Fruit fly (Drosophila melanogaster): ENCODE results near the gene Fim.

Fim gene

DNA sequence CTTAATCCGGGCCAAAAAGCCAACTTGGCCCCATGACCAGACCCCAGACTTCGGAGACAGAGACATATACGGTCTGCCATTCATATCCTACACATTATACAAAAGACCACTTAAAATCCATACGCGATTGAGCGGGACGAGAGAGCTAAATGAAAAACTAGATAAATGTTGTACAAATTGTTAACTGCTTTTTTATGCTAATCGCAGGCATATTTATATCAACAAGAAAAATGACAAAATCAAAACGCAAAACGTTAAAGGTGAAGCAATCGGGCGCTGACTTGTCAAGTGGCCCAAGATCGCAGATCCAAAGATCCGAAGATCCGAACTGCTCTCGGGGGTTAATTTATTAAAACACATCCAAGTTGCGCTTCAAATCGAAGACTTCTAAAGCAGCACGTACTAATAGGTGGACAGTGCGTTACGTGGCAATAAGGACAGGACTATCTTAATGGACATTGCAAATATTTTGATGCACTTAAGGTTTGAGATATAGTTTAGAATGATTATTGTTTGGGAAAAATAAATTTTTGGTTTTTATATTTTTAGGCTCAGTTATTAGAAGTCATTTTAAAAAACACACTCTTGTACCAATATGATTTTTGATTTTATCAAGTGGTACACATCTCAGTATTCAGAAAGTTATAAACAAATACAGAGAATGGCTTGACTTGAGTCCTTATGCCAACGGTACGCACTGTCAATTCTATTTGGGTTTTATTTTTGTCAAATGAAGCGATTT lies 28.4 kb upstream of the Fim start (continued):
- TF ChIP-seq H15 (GFP tag; IDR thresholded peaks at IDR 0.05) = no peak
- TF ChIP-seq Mrtf (GFP tag; IDR thresholded peaks at IDR 0.05) = 0 out of 3 replicates have a peak, but pooled peaks have one; percentile 17
- TF ChIP-seq ro (GFP tag; IDR thresholded peaks at IDR 0.05) = no peak
- TF ChIP-seq CG17361 (GFP tag; IDR thresholded peaks at IDR 0.05) = peak; percentile 71
- TF ChIP-seq Fer2 (tag; optimal IDR thresholded peaks at IDR 0.05) = peak; percentile 10
- no peak for TF ChIP-seq Awh (GFP tag; IDR thresholded peaks at IDR 0.05)
- no peak for TF ChIP-seq Ravus (GFP tag; IDR thresholded peaks at IDR 0.05)
- TF ChIP-seq lola (GFP tag; optimal IDR thresholded peaks at IDR 0.05) = peak in 1 of 3 experiments; percentile 0
- no peak for TF ChIP-seq Stat92E (GFP tag; optimal IDR thresholded peaks at IDR 0.05)
- TF ChIP-seq lilli (GFP tag; optimal IDR thresholded peaks at IDR 0.05) = peak; percentile 62
- TF ChIP-seq Taf1 (GFP tag; IDR thresholded peaks at IDR 0.05) = no peak
- TF ChIP-seq mirr (GFP tag; optimal IDR thresholded peaks at IDR 0.05) = no peak
- TF ChIP-seq Hmr (GFP tag; optimal IDR thresholded peaks at IDR 0.05) = peak; percentile 53
- no peak for TF ChIP-seq CG15601 (tag; optimal IDR thresholded peaks at IDR 0.05)
- TF ChIP-seq CG10209 (GFP tag; optimal IDR thresholded peaks at IDR 0.05) = peak; percentile 61
- peak; percentile 33 for TF ChIP-seq sug (tag; optimal IDR thresholded peaks at IDR 0.05)
- peak; percentile 40 for TF ChIP-seq CG18599 (GFP tag; optimal IDR thresholded peaks at IDR 0.05)
- TF ChIP-seq stwl (tag; optimal IDR thresholded peaks at IDR 0.05) = no peak
- TF ChIP-seq pita (GFP tag; optimal IDR thresholded peaks at IDR 0.05) = no peak
- TF ChIP-seq CG4820 (GFP tag; optimal IDR thresholded peaks at IDR 0.05) = peak; percentile 6
- peak; percentile 11 for TF ChIP-seq dmrt11E (tag; optimal IDR thresholded peaks at IDR 0.05)
- peak; percentile 3 for TF ChIP-seq CG12071 (GFP tag; optimal IDR thresholded peaks at IDR 0.05)
- peak; percentile 33; the same call in 1 of the 2 replicates for TF ChIP-seq E2f1 (GFP tag; IDR thresholded peaks at IDR 0.05)
- TF ChIP-seq so (GFP tag; IDR thresholded peaks at IDR 0.05) = no peak
- TF ChIP-seq CG15073 (GFP tag; optimal IDR thresholded peaks at IDR 0.05) = no peak
- peak; percentile 45; the same call in 1 of the 2 replicates for TF ChIP-seq gsb (GFP tag; IDR thresholded peaks at IDR 0.05)
- peak; percentile 23 for TF ChIP-seq CG12219 (GFP tag; optimal IDR thresholded peaks at IDR 0.05)
- peak; percentile 58 for TF ChIP-seq scrt (GFP tag; optimal IDR thresholded peaks at IDR 0.05)
- peak; percentile 48 for TF ChIP-seq phol (tag; optimal IDR thresholded peaks at IDR 0.05)
- TF ChIP-seq Bdp1 (GFP tag; optimal IDR thresholded peaks at IDR 0.05) = no peak
- peak; percentile 46 for TF ChIP-seq Dek (tag; optimal IDR thresholded peaks at IDR 0.05)
- no peak for TF ChIP-seq ab (GFP tag; optimal IDR thresholded peaks at IDR 0.05)
- TF ChIP-seq Optix (GFP tag; IDR thresholded peaks at IDR 0.05) = no peak
- TF ChIP-seq ind (GFP tag; optimal IDR thresholded peaks at IDR 0.05) = peak; percentile 49
- peak; percentile 19 for TF ChIP-seq HmgZ (tag; optimal IDR thresholded peaks at IDR 0.05)
- TF ChIP-seq CG17802 (tag; optimal IDR thresholded peaks at IDR 0.05) = no peak
- TF ChIP-seq Kr (GFP tag; optimal IDR thresholded peaks at IDR 0.05) = no peak
- TF ChIP-seq pho (GFP tag; optimal IDR thresholded peaks at IDR 0.05) = peak; percentile 29
- no peak for TF ChIP-seq h (optimal IDR thresholded peaks at IDR 0.05)
- TF ChIP-seq Drgx (GFP tag; IDR thresholded peaks at IDR 0.05) = no peak
- TF ChIP-seq az2 (GFP tag; optimal IDR thresholded peaks at IDR 0.05) = no peak
- peak; percentile 36 for TF ChIP-seq CG6854 (GFP tag; optimal IDR thresholded peaks at IDR 0.05)
- TF ChIP-seq CG32772 (GFP tag; IDR thresholded peaks at IDR 0.05) = no peak
- TF ChIP-seq Hsf (GFP tag; optimal IDR thresholded peaks at IDR 0.05) = peak; percentile 47
- no peak for TF ChIP-seq Dp (GFP tag; optimal IDR thresholded peaks at IDR 0.05)
- no peak for TF ChIP-seq Tbp (GFP tag; optimal IDR thresholded peaks at IDR 0.05)
- TF ChIP-seq CG9932 (GFP tag; IDR thresholded peaks at IDR 0.05) = peak; percentile 62
- TF ChIP-seq ATbp (GFP tag; optimal IDR thresholded peaks at IDR 0.05) = no peak
- TF ChIP-seq bbx (GFP tag; IDR thresholded peaks at IDR 0.05; ENCODE audit: partially characterized antibody) = no peak
- TF ChIP-seq CG10959 (GFP tag; IDR thresholded peaks at IDR 0.05) = no peak

All from whole organism, embryonic.